Worm (Caenorhabditis elegans): ENCODE measurements around the gene skr-12.

- TF ChIP-seq R02D3.7 (tag; optimal IDR thresholded peaks at IDR 0.05), result no peak
- no peak for TF ChIP-seq lin-39 (tag; optimal IDR thresholded peaks at IDR 0.05)
- TF ChIP-seq skn-1 (tag; optimal IDR thresholded peaks at IDR 0.05), result no peak
- no peak for TF ChIP-seq mml-1 (tag; optimal IDR thresholded peaks at IDR 0.05)
- no peak for TF ChIP-seq nhr-11 (tag; optimal IDR thresholded peaks at IDR 0.05)
- TF ChIP-seq jun-1 (tag; optimal IDR thresholded peaks at IDR 0.05), result no peak
- no peak for TF ChIP-seq mdl-1 (tag; optimal IDR thresholded peaks at IDR 0.05)
Measured at ce11 chrIV:17216048-17216447, 49.0 kb downstream of the skr-12 start, which contains the start of gene Y116A8B.1.

Measured in whole organism, L3 larva.